Fruit fly (Drosophila melanogaster): ENCODE measurements around the gene Bet3.

- TF ChIP-seq kay (GFP tag; ENCODE audit: borderline replicate concordance) (no peak), bab1 (GFP tag; optimal IDR thresholded peaks at IDR 0.05) (no peak), CG14711 (tag; optimal IDR thresholded peaks at IDR 0.05) (no peak), CG5204 (GFP tag; optimal IDR thresholded peaks at IDR 0.05) (no peak), tj (GFP tag; optimal IDR thresholded peaks at IDR 0.05) (no peak), CG33017 (tag; optimal IDR thresholded peaks at IDR 0.05) (no peak)
These were observed 29.3 kb upstream of the Bet3 start for dm6 chr3L:9471151-9471903.

Data from whole organism, adult.